Worm (Caenorhabditis elegans): ENCODE results near the gene K03A1.4.

K03A1.4 gene

DNA sequence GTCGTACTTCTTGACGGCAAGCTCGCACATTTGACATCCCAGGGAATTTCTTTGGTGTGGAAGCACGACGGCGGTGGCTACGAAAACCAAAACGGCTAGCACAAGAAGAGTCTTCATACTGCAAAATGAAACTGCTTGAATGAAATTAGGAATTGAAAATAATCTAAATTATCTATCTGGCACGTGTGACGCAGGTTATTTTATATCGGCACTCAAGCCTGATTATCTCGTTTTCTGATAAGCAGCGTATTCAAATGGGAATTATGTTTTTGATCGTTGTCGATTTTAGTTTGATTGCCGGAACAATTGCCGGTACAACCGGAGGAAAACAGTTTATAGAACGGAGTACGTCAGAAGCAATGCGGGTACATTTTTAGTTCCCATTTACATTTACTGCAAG, 20.1 kb upstream of the K03A1.4 start, which contains the start of gene spp-4:
spp-4 (minus strand) TSS at position 118 of the 400 bp plus-strand sequence.
- no peak for TF ChIP-seq dao-5 (tag; optimal IDR thresholded peaks at IDR 0.05)
- TF ChIP-seq him-1 (tag; optimal IDR thresholded peaks at IDR 0.05) = no peak
- no peak for TF ChIP-seq W03F9.2 (tag; optimal IDR thresholded peaks at IDR 0.05)

- TF ChIP-seq him-1 (tag; optimal IDR thresholded peaks at IDR 0.05) (no peak), W03F9.2 (tag; optimal IDR thresholded peaks at IDR 0.05) (no peak), dao-5 (tag; optimal IDR thresholded peaks at IDR 0.05) (no peak)
Observed at ce11 chrX:7316485-7317391, 18.2 kb upstream of the K03A1.4 start, which contains the start of the genes spp-2 and spp-6. spp-2 (minus strand) TSS chrX:7316818. spp-6 (plus strand) TSS chrX:7317341.

ce11 chrX:7315329-7315728, 16.8 kb upstream of the K03A1.4 start, which contains the start of gene spp-3:
spp-3 (minus strand) TSS chrX:7315353.
- no peak for TF ChIP-seq W03F9.2 (tag; optimal IDR thresholded peaks at IDR 0.05)
- TF ChIP-seq him-1 (tag; optimal IDR thresholded peaks at IDR 0.05) = no peak
- TF ChIP-seq dao-5 (tag; optimal IDR thresholded peaks at IDR 0.05) = no peak

DNA sequence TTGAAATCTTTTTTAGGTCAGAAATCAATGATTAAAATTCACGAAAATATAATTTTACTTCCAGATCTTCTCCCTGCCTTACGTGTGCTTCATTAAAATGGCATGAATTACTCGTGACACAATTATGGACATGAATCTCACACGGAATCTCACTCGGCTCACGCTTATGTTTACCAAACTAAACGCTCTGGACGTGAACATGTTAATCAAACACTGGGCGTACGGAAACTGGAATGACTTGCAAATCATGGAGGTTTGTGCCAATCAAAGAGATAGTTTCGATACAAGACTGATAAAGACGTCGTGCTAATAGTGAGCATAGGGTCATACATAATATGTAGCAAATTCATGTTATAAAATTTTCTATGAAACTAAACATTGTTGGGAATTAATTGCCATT, 16.0 kb upstream of the K03A1.4 start:
- no peak for TF ChIP-seq dao-5 (tag; optimal IDR thresholded peaks at IDR 0.05)
- no peak for TF ChIP-seq W03F9.2 (tag; optimal IDR thresholded peaks at IDR 0.05)
- TF ChIP-seq him-1 (tag; optimal IDR thresholded peaks at IDR 0.05) = no peak

DNA sequence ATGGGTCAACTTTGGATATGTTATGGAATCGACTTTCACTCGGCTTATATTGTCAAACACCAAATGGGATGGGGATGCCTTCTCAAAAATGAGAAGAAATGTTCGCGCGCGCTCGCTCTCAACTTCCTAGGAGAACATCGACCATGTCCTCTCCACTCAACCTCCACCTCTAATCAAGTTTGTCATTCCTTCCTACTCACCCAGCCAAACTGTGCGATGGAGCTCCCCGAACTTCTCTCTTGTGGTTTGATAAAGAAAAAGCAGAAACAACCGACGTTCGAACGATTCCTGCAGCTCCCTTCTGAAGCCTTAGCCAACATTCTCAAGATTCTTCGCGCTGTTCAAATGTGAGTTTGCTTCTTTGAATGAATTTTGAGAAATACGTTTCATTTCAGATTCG, 14.7 kb upstream of the K03A1.4 start:
- no peak for TF ChIP-seq W03F9.2 (tag; optimal IDR thresholded peaks at IDR 0.05)
- TF ChIP-seq dao-5 (tag; optimal IDR thresholded peaks at IDR 0.05) = no peak
- no peak for TF ChIP-seq him-1 (tag; optimal IDR thresholded peaks at IDR 0.05)

DNA sequence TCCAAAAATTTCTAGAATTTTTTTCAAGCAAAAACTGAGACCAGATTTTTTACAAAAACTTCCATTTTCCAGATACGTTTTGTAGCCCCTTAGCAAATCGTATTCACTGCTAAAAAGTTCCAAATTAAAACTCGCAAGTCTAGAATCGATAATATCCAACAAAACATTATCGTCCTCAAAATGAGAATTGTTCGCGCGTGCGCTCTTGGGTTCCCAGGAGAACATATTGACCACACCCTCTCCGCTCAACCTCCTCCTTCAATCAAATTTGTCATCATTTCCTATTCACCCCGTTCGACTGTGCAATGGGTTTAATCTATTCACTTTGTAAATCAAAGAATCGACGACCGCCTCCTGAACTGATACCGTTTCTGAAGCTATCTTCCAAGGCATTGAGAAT, 13.3 kb upstream of the K03A1.4 start:
- TF ChIP-seq him-1 (tag; optimal IDR thresholded peaks at IDR 0.05) (no peak), dao-5 (tag; optimal IDR thresholded peaks at IDR 0.05) (no peak), W03F9.2 (tag; optimal IDR thresholded peaks at IDR 0.05) (no peak)

DNA sequence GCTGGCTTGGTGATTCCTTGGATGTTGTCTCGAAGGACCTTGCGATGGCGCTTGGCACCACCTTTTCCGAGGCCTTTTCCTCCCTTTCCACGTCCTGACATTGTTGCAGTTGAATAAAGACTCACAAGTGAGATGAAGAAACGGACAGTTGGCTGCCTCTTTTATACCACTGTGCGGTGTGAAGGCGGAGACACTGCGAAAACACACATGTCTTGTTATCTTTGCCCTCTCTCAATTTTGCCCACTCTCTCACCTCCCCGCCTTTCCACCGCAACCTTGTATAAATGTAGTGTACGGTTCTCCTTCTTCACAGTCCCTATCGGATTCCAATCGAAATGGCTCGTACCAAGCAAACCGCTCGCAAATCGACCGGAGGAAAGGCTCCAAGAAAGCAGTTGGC, 11.2 kb upstream of the K03A1.4 start, which contains the start of the genes his-38 and his-40:
his-38 (minus strand) TSS at position 101 of the 400 bp plus-strand sequence.
his-40 (plus strand) TSS at position 336 of the 400 bp plus-strand sequence.
- TF ChIP-seq dao-5 (tag; optimal IDR thresholded peaks at IDR 0.05) = no peak
- TF ChIP-seq him-1 (tag; optimal IDR thresholded peaks at IDR 0.05) = no peak
- no peak for TF ChIP-seq W03F9.2 (tag; optimal IDR thresholded peaks at IDR 0.05)

DNA sequence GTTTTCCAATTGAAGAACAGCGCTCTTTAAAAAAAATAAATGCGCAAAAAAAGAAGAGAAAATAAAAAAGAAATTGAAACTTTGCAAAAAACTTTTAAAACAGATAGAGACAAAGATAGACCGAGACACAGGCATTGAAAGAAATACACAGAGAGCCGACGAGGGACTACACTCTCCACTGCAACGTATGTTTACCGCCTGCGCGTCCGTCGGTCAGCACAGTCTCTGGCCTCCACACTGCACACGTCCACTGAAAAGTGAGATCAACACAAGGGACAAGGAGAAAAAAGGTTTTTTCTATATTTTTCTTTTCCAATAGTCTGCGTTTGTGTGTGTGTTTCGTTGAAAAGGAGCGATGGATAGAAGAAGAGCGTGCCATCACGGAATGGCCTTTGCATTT, 7.9 kb upstream of the K03A1.4 start:
- TF ChIP-seq dao-5 (tag; optimal IDR thresholded peaks at IDR 0.05) (no peak), W03F9.2 (tag; optimal IDR thresholded peaks at IDR 0.05) (no peak), him-1 (tag; optimal IDR thresholded peaks at IDR 0.05) (no peak)

DNA sequence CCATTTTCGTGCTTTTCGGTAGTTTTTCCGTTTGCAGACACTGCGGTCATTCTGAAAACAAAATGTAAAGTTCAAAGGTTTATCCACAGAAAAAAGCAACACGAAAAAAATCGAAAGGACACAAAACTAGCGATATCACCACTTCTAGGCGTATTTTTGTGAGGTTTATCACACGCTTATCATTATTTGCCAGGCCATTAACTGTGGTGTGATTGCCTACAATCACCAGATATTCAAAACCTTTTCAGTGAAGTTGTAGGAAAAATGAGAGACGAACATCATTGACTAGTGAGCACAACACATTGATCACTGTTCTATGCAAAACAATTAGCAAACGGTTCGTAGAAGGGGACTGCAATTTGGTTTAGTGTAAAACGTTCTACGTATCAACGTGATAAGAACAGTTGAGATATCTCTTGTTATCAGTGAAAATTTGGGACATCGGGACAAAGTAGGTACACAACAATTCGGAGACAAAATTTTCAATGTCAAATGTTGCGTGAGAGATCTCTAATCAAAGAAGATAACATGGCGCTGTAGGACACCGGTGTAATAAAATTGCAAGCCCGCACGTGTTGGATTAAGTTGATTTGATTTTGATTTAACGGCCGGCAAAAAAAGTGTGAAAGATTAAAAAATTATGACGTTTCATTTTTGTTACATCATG, 7.1 kb upstream of the K03A1.4 start, which contains the start of gene sur-5:
sur-5 (minus strand) TSS at position 51 of the 667 bp plus-strand sequence.
- TF ChIP-seq him-1 (tag; optimal IDR thresholded peaks at IDR 0.05) (no peak), dao-5 (tag; optimal IDR thresholded peaks at IDR 0.05) (no peak), W03F9.2 (tag; optimal IDR thresholded peaks at IDR 0.05) (no peak)

DNA sequence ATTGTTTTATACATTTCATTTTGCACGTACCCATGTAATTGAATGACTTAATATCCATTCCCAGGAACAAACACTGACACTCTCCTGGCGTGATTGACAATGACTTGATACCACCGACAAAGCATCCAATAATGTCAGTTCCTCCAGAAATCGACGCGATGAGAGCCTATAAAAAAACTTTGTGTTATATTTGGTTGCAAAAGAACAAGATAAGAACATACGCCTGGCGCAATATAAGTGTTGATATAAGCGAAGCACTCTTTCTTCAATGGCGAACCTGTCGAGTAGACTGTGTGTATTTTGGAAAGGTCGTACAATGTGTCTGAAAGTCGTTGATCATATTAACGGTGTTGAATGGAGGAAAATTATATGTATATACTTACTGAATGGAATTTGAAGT, 4.6 kb upstream of the K03A1.4 start:
- TF ChIP-seq W03F9.2 (tag; optimal IDR thresholded peaks at IDR 0.05) = no peak
- TF ChIP-seq him-1 (tag; optimal IDR thresholded peaks at IDR 0.05) = no peak
- no peak for TF ChIP-seq dao-5 (tag; optimal IDR thresholded peaks at IDR 0.05)

ce11 chrX:7296310-7296709, 2.2 kb downstream of the K03A1.4 start:
- TF ChIP-seq W03F9.2 (tag; optimal IDR thresholded peaks at IDR 0.05) (no peak), him-1 (tag; optimal IDR thresholded peaks at IDR 0.05) (no peak), dao-5 (tag; optimal IDR thresholded peaks at IDR 0.05) (no peak)

DNA sequence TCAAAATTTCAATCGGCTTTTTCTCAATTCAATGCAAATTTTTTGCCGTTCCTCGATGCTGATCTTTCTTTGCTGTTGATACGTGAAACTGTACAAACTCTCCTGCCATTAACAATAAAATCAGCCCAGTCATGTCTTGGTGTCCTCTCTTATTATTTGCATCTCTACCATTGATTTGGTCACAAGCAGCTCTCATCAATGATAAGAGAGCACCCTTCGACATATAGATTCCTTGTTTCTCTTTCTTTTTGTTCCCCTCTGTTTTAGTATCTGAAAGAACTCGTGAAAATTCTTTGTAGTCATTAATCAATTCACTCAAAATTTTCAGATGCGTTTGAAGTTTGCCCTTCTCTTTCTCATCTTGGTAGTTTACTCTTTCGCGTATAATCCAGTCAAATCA, 6.7 kb downstream of the K03A1.4 start, which contains the start of gene lron-7:
lron-7 (plus strand) TSS at position 323 of the 400 bp plus-strand sequence.
- no peak for TF ChIP-seq dao-5 (tag; optimal IDR thresholded peaks at IDR 0.05)
- TF ChIP-seq W03F9.2 (tag; optimal IDR thresholded peaks at IDR 0.05) = no peak
- no peak for TF ChIP-seq him-1 (tag; optimal IDR thresholded peaks at IDR 0.05)

- TF ChIP-seq dao-5 (tag; optimal IDR thresholded peaks at IDR 0.05) = no peak
- no peak for TF ChIP-seq W03F9.2 (tag; optimal IDR thresholded peaks at IDR 0.05)
- TF ChIP-seq him-1 (tag; optimal IDR thresholded peaks at IDR 0.05) = no peak
Observed at ce11 chrX:7290859-7291628, 7.5 kb downstream of the K03A1.4 start.
